Fruit fly (Drosophila melanogaster): Measurements from ENCODE around the gene CG18249.

DNA sequence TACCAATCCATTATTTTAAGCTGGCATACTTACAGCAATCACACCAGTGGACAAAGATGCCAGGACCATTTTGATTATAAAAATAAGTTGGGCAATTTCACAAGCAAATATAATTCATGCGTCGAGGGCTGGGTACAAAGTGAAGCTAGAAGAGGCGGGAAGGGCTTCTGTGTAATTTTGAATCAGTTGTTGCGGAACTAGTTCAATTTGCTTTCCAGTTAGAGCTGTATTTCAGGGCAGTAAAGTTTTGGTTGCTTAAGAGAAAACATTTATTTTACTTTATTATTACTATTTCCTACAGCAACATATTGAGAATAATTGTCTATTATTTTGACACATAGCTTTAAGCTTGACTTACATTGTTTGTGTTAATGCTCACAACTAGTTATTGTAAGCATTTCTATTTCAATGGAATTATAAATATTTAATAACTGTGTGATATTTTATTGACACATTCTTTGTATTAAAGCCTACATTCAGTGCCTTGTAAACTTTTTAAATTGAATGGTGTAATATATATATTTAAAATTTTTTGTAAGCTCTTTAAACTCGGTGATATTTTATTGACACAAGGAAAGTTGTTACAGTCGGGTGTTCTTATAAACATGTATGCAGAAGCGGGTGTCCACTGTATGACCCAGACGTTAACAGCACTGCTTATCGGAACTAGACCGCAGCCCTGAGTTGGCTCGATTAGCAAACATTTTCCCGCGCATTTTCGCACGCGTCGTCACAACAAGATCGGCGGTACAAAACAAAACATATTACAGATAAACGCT is 44.5 kb downstream of the CG18249 start, which contains the start of the genes RPA1 and Mcm2:
- TF ChIP-seq Ets98B (GFP tag; IDR thresholded peaks at IDR 0.05) (peak; percentile 71; the same call in 1 of the 2 replicates), CG8301 (tag; optimal IDR thresholded peaks at IDR 0.05) (peak; percentile 64), CG12605 (GFP tag; IDR thresholded peaks at IDR 0.05) (no peak), Pif1A (GFP tag; optimal IDR thresholded peaks at IDR 0.05) (no peak), CG17806 (tag; optimal IDR thresholded peaks at IDR 0.05) (peak; percentile 70), D1 (tag; optimal IDR thresholded peaks at IDR 0.05) (no peak), CG32121 (GFP tag; IDR thresholded peaks at IDR 0.05) (peak; percentile 73), Snoo (tag; optimal IDR thresholded peaks at IDR 0.05) (peak; percentile 85), EcR (GFP tag; optimal IDR thresholded peaks at IDR 0.05) (no peak), CG4496 (GFP tag; IDR thresholded peaks at IDR 0.05) (peak; percentile 85)

All from whole organism, pupa.